Worm (Caenorhabditis elegans): ENCODE measurements around the gene abt-4.

DNA sequence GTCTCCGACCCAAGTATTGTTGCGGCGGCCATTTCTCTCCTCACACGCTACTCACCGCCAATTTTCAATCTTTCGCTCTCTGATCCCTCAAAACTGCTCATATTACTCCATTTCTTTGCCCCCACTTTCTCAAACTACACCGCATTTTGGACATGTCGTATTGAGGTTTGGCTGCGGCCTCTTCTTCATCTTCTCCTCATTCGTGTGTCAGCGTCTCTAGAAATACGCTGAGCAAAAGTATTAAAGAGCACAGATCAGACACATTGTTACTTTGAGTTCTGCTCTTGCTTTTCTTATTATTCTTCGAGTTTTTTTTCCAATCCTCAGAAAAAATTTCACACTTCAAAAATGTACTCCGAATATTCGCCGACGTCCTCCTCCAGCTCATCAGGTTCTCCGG is 10.5 kb downstream of the abt-4 start:
- TF ChIP-seq ets-4 (tag; optimal IDR thresholded peaks at IDR 0.05): no peak
- no peak for TF ChIP-seq tbx-2 (tag; optimal IDR thresholded peaks at IDR 0.05)
- TF ChIP-seq sox-4 (tag; optimal IDR thresholded peaks at IDR 0.05): no peak
- no peak for TF ChIP-seq pha-4 (tag; optimal IDR thresholded peaks at IDR 0.05)
- TF ChIP-seq C08G9.2 (tag; optimal IDR thresholded peaks at IDR 0.05): no peak
- TF ChIP-seq nfya-1 (tag; optimal IDR thresholded peaks at IDR 0.05): no peak
- no peak for TF ChIP-seq che-1 (tag; optimal IDR thresholded peaks at IDR 0.05)
